Worm (Caenorhabditis elegans): ENCODE data around the gene sru-15.

DNA sequence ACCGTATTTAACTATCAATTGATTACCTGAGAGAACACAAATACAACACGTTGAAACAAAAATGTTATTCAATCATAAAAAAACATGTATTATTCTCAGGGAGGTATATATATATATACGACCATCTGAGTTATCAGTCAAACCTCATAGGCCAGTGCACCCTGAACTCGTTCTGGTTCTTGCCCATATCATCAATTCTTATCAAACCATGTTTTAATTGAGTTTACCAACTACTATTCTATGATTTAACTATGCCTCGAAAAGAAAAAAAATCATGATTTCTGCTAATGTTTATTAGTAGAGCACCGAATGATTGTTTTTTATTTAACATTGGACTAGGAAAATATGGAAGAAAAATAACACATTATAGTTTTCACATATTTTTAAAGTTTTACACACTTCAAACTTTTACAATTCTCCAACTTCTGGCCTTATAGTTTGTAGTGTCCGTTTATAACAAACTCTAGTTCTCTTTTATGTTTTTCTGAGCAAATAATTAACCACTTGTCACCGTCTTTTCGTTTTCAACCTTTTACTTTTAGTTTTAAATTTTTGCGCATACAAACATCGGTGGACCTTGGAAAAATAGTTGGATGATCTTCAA is 36.3 kb downstream of the sru-15 start:
- TF ChIP-seq med-1 (GFP tag; optimal IDR thresholded peaks at IDR 0.05; ENCODE audit: insufficient read depth): no peak
- no peak for TF ChIP-seq ref-1 (GFP tag; conservative IDR thresholded peaks at IDR 0.05)
- no peak for TF ChIP-seq ztf-29 (GFP tag; IDR thresholded peaks at IDR 0.05)
- no peak for TF ChIP-seq tab-1 (GFP tag; IDR thresholded peaks at IDR 0.05)
- TF ChIP-seq ztf-23 (GFP tag; IDR thresholded peaks at IDR 0.05): no peak
- no peak for TF ChIP-seq T22C8.4 (GFP tag; IDR thresholded peaks at IDR 0.05)
- no peak for TF ChIP-seq cog-1 (tag; optimal IDR thresholded peaks at IDR 0.05)
- no peak for TF ChIP-seq flt-1 (GFP tag; IDR thresholded peaks at IDR 0.05)

Data from whole organism, midembryonic.